Worm (Caenorhabditis elegans): ENCODE measurements around the gene acr-14.

DNA sequence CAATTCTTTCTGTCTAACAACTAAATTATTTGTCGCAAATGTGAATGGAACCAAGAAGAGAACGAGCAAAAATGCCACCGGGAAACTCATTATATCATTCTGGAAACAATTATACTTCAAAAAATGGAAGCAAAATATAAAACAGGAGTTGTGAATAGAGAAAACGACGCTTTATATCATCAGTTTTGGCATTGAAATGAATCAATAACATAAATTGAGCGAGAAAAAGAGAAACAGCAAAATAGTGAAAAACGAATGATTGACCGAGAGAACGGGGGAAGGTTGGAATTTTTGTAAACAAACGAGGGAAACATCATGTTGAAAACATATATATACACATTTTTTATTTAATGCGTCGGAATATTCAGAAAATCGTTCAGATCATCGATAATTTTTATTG is 40.2 kb downstream of the acr-14 start, which contains the start of gene ctns-1:
- TF ChIP-seq snpc-4 (tag; optimal IDR thresholded peaks at IDR 0.05): no peak
- no peak for TF ChIP-seq sox-4 (tag; optimal IDR thresholded peaks at IDR 0.05)
- TF ChIP-seq nhr-11 (tag; optimal IDR thresholded peaks at IDR 0.05): no peak
- no peak for TF ChIP-seq grh-1 (GFP tag; IDR thresholded peaks at IDR 0.05)
- no peak for TF ChIP-seq ceh-88 (GFP tag; IDR thresholded peaks at IDR 0.05)
- no peak for TF ChIP-seq unc-62 (GFP tag; optimal IDR thresholded peaks at IDR 0.05)
- TF ChIP-seq zip-4 (GFP tag; optimal IDR thresholded peaks at IDR 0.05): no peak
- no peak for TF ChIP-seq mdl-1 (tag; optimal IDR thresholded peaks at IDR 0.05)
- TF ChIP-seq pqm-1 (tag; optimal IDR thresholded peaks at IDR 0.05): no peak
